Fruit fly (Drosophila melanogaster): ENCODE measurements around the gene CG12155.

Gene CG12155

DNA sequence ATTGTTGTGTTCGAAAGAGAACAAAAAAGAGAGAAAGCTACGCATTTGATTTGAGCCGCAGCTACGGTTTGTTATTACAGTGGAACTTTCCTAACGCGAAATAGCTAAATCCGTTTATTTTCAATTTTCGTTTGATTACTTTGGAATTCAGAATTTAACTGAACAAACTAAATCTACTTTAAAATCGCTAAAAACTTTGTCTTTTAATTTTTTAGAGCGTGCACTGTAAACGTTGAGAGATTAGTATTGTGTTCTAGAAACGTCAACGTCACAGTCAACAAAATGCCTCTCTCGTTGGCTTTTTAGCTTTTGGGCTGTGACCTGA, 35.9 kb upstream of the CG12155 start (continued):
- TF ChIP-seq gcm (GFP tag; optimal IDR thresholded peaks at IDR 0.05) (peak; percentile 24), dimm (GFP tag; IDR thresholded peaks at IDR 0.05) (no peak), CG13123 (GFP tag; optimal IDR thresholded peaks at IDR 0.05) (peak; percentile 25), dpn (GFP tag; optimal IDR thresholded peaks at IDR 0.05) (peak; percentile 54 to 69), hbn (GFP tag; IDR thresholded peaks at IDR 0.05; ENCODE audit: partially characterized antibody) (no peak), CG17385 (GFP tag; optimal IDR thresholded peaks at IDR 0.05) (no peak), ssp (GFP tag; IDR thresholded peaks at IDR 0.05) (peak; percentile 40), Xbp1 (GFP tag; optimal IDR thresholded peaks at IDR 0.05) (peak; percentile 66), CoRest (tag; optimal IDR thresholded peaks at IDR 0.05) (peak; percentile 67), Atf6 (GFP tag; IDR thresholded peaks at IDR 0.05) (peak; percentile 92), CG18476 (GFP tag; optimal IDR thresholded peaks at IDR 0.05) (peak; percentile 39), CG11695 (GFP tag; IDR thresholded peaks at IDR 0.05) (peak; percentile 78), Blimp-1 (GFP tag; optimal IDR thresholded peaks at IDR 0.05) (peak; percentile 69), CG15514 (GFP tag; optimal IDR thresholded peaks at IDR 0.05) (peak; percentile 30), PHDP (tag; optimal IDR thresholded peaks at IDR 0.05) (peak; percentile 76), CG30403 (GFP tag; optimal IDR thresholded peaks at IDR 0.05) (peak; percentile 55), NfI (GFP tag; optimal IDR thresholded peaks at IDR 0.05) (peak; percentile 73), CG7786 (GFP tag; optimal IDR thresholded peaks at IDR 0.05) (peak; percentile 75), CG9215 (GFP tag; IDR thresholded peaks at IDR 0.05) (peak; percentile 65), gem (tag; optimal IDR thresholded peaks at IDR 0.05) (peak; percentile 82), so (GFP tag; IDR thresholded peaks at IDR 0.05) (peak; percentile 75; the same call in 2 of the 3 replicates), CG3995 (GFP tag; optimal IDR thresholded peaks at IDR 0.05) (peak; percentile 2), CG17328 (GFP tag; IDR thresholded peaks at IDR 0.05) (peak; percentile 70), CG3065 (GFP tag; optimal IDR thresholded peaks at IDR 0.05) (no peak), lab (GFP tag; optimal IDR thresholded peaks at IDR 0.05) (peak; percentile 86), p53 (GFP tag; optimal IDR thresholded peaks at IDR 0.05) (no peak), CG31224 (GFP tag; IDR thresholded peaks at IDR 0.05) (peak; percentile 59), CG3281 (GFP tag; optimal IDR thresholded peaks at IDR 0.05) (peak; percentile 76), Hey (tag; optimal IDR thresholded peaks at IDR 0.05) (no peak), CG13894 (tag; optimal IDR thresholded peaks at IDR 0.05) (peak; percentile 68), HLH54F (GFP tag; optimal IDR thresholded peaks at IDR 0.05) (peak; percentile 65), org-1 (GFP tag; optimal IDR thresholded peaks at IDR 0.05) (peak; percentile 45), CG9932 (GFP tag; IDR thresholded peaks at IDR 0.05) (peak; percentile 85), CG15011 (GFP tag; optimal IDR thresholded peaks at IDR 0.05) (peak; percentile 48), CG2678 (tag; optimal IDR thresholded peaks at IDR 0.05) (peak; percentile 80), schlank (tag; optimal IDR thresholded peaks at IDR 0.05) (peak; percentile 45), ATbp (GFP tag; optimal IDR thresholded peaks at IDR 0.05) (peak; percentile 40), CG8478 (optimal IDR thresholded peaks at IDR 0.05) (no peak), D19B (GFP tag; optimal IDR thresholded peaks at IDR 0.05) (peak; percentile 8), CG8359 (GFP tag; optimal IDR thresholded peaks at IDR 0.05; ENCODE audit: borderline replicate concordance) (no peak), ems (GFP tag; optimal IDR thresholded peaks at IDR 0.05) (peak; percentile 18), Ssrp (tag; optimal IDR thresholded peaks at IDR 0.05) (peak; percentile 24), CG10267 (tag; optimal IDR thresholded peaks at IDR 0.05) (peak; percentile 31), CG4730 (GFP tag; IDR thresholded peaks at IDR 0.05) (peak; percentile 48; the same call in 1 of the 2 replicates), ab (GFP tag; optimal IDR thresholded peaks at IDR 0.05) (peak; percentile 1), dmrt99B (tag; optimal IDR thresholded peaks at IDR 0.05) (peak; percentile 89), CG17186 (GFP tag; optimal IDR thresholded peaks at IDR 0.05) (peak; percentile 1), CG9817 (tag; optimal IDR thresholded peaks at IDR 0.05) (peak; percentile 41), Sox100B (GFP tag; optimal IDR thresholded peaks at IDR 0.05) (peak; percentile 41), repo (GFP tag; optimal IDR thresholded peaks at IDR 0.05) (peak; percentile 32), C15 (GFP tag; IDR thresholded peaks at IDR 0.05) (0 out of 3 replicates have a peak, but pooled peaks have one; percentile 28)

Measured in whole organism, embryonic.